Fruit fly (Drosophila melanogaster): ENCODE results near the gene CG33494.

The CG33494 gene

dm6 chr3R:25451832-25452231, 43.1 kb downstream of the CG33494 start (continued):
- TF ChIP-seq HLH3B (GFP tag; IDR thresholded peaks at IDR 0.05), result 0 out of 2 replicates have a peak, but pooled peaks have one; percentile 25
- peak; percentile 41 for TF ChIP-seq dmrt11E (tag; optimal IDR thresholded peaks at IDR 0.05)
- no peak for TF ChIP-seq Dbx (GFP tag; IDR thresholded peaks at IDR 0.05)
- TF ChIP-seq CG3726 (GFP tag; IDR thresholded peaks at IDR 0.05), result no peak
- TF ChIP-seq Ada2b (GFP tag; IDR thresholded peaks at IDR 0.05), result no peak
- no peak for TF ChIP-seq CG1832 (GFP tag; optimal IDR thresholded peaks at IDR 0.05)
- peak; percentile 38; the same call in 1 of the 2 replicates for TF ChIP-seq CG31441 (GFP tag; IDR thresholded peaks at IDR 0.05)
- TF ChIP-seq CG18262 (tag; optimal IDR thresholded peaks at IDR 0.05), result peak; percentile 48
- no peak for TF ChIP-seq Atf6 (GFP tag; IDR thresholded peaks at IDR 0.05)
- TF ChIP-seq Blimp-1 (GFP tag; optimal IDR thresholded peaks at IDR 0.05), result no peak
- 0 out of 3 replicates have a peak, but pooled peaks have one; percentile 28 for TF ChIP-seq CG17361 (GFP tag; IDR thresholded peaks at IDR 0.05)
- peak; percentile 32 for TF ChIP-seq CG9727 (GFP tag; optimal IDR thresholded peaks at IDR 0.05)
- TF ChIP-seq Oli (tag; optimal IDR thresholded peaks at IDR 0.05), result peak; percentile 17
- TF ChIP-seq CG12744 (GFP tag; optimal IDR thresholded peaks at IDR 0.05), result no peak
- TF ChIP-seq CG7839 (tag; optimal IDR thresholded peaks at IDR 0.05), result peak; percentile 25
- TF ChIP-seq bigmax (GFP tag; optimal IDR thresholded peaks at IDR 0.05), result no peak
- no peak for TF ChIP-seq CG11560 (tag; IDR thresholded peaks at IDR 0.05)
- TF ChIP-seq Mad (GFP tag; optimal IDR thresholded peaks at IDR 0.05), result no peak
- TF ChIP-seq usp (GFP tag; optimal IDR thresholded peaks at IDR 0.05), result no peak
- peak; percentile 20 for TF ChIP-seq CG10979 (tag; optimal IDR thresholded peaks at IDR 0.05)
- TF ChIP-seq sens (GFP tag), result peak; percentile 76
- no peak for TF ChIP-seq CG15269 (tag; optimal IDR thresholded peaks at IDR 0.05)
- TF ChIP-seq CG10147 (GFP tag; optimal IDR thresholded peaks at IDR 0.05), result peak; percentile 3
- TF ChIP-seq PHDP (tag; optimal IDR thresholded peaks at IDR 0.05), result no peak
- no peak for TF ChIP-seq CG7745 (tag; optimal IDR thresholded peaks at IDR 0.05)
- TF ChIP-seq odd (GFP tag; optimal IDR thresholded peaks at IDR 0.05), result no peak
- peak; percentile 13 to 31 for TF ChIP-seq bsh (GFP tag; optimal IDR thresholded peaks at IDR 0.05)
- no peak for TF ChIP-seq CG6175 (GFP tag; IDR thresholded peaks at IDR 0.05)
- TF ChIP-seq jing (GFP tag; optimal IDR thresholded peaks at IDR 0.05), result no peak
- no peak for TF ChIP-seq unc-4 (GFP tag; IDR thresholded peaks at IDR 0.05; ENCODE audit: partially characterized antibody)
- peak; percentile 38 for TF ChIP-seq CG3281 (GFP tag; optimal IDR thresholded peaks at IDR 0.05)
- no peak for TF ChIP-seq Dfd (GFP tag; optimal IDR thresholded peaks at IDR 0.05)
- no peak for TF ChIP-seq Lim3 (GFP tag; IDR thresholded peaks at IDR 0.05)
- no peak for TF ChIP-seq Six4 (GFP tag; optimal IDR thresholded peaks at IDR 0.05)
- peak; percentile 15 for TF ChIP-seq unpg (GFP tag; optimal IDR thresholded peaks at IDR 0.05)
- TF ChIP-seq lov (optimal IDR thresholded peaks at IDR 0.05), result no peak
- TF ChIP-seq lov (GFP tag; IDR thresholded peaks at IDR 0.05), result no peak
- TF ChIP-seq trem (tag; optimal IDR thresholded peaks at IDR 0.05), result peak; percentile 6
- no peak for TF ChIP-seq H2.0 (GFP tag; IDR thresholded peaks at IDR 0.05)
- peak; percentile 9 for TF ChIP-seq CG15514 (GFP tag; optimal IDR thresholded peaks at IDR 0.05)
- TF ChIP-seq cato (GFP tag; optimal IDR thresholded peaks at IDR 0.05; ENCODE audit: borderline replicate concordance), result no peak
- no peak for TF ChIP-seq Xbp1 (GFP tag; optimal IDR thresholded peaks at IDR 0.05)
- TF ChIP-seq lola (GFP tag; optimal IDR thresholded peaks at IDR 0.05), result peak in 1 of 3 experiments; percentile 28
- TF ChIP-seq kni (GFP tag; optimal IDR thresholded peaks at IDR 0.05), result no peak
- no peak for TF ChIP-seq CG12104 (GFP tag; optimal IDR thresholded peaks at IDR 0.05)
- peak; percentile 30 for TF ChIP-seq Meics (GFP tag; optimal IDR thresholded peaks at IDR 0.05)
- no peak for TF ChIP-seq Eip74EF (GFP tag; optimal IDR thresholded peaks at IDR 0.05)
- no peak for TF ChIP-seq CG11456 (GFP tag; IDR thresholded peaks at IDR 0.05)
- no peak for TF ChIP-seq sug (tag; optimal IDR thresholded peaks at IDR 0.05)
- TF ChIP-seq CG11398 (GFP tag; optimal IDR thresholded peaks at IDR 0.05), result no peak
- peak; percentile 9 for TF ChIP-seq CG18619 (GFP tag; optimal IDR thresholded peaks at IDR 0.05)
